Worm (Caenorhabditis elegans) whole organism, midembryonic: Measurements from ENCODE around the gene frpr-7.

Experiments used
- T22C8.4 ChIP-seq: fragments of 200-800 bp; sonication (Bioruptor generic); IDR thresholded peaks from 2 replicates; pipeline ENCODE4 v1.3.6; 2022; ENCODE audit warnings: missing genetic modification characterization, missing compliant biosample characterization
- cog-1 ChIP-seq: sonication (generic microtip); optimal IDR thresholded peaks from 2 replicates; lab custom pipeline; 2016; ENCODE audit warnings: missing genetic modification characterization, missing compliant biosample characterization
- flt-1 ChIP-seq: fragments of 200-800 bp; sonication (Bioruptor generic); IDR thresholded peaks from 2 replicates; pipeline ENCODE4 v1.3.6; 2022; ENCODE audit warnings: missing genetic modification characterization, missing compliant biosample characterization
- klf-2 ChIP-seq: fragments of 200-800 bp; sonication (Bioruptor generic); conservative IDR thresholded peaks from 2 replicates; pipeline ENCODE4 v1.3.6; 2022; ENCODE audit warnings: missing genetic modification reagents, missing genetic modification characterization, missing compliant biosample characterization
- med-1 ChIP-seq: sonication (generic microtip); optimal IDR thresholded peaks from 2 replicates; lab custom pipeline; 2017; ENCODE audit warnings: missing genetic modification characterization, mild to moderate bottlenecking, missing compliant biosample characterization, antibody characterized with exemption, missing genetic modification reagents; ENCODE audit not compliant: insufficient read depth
- ref-1 ChIP-seq: fragments of 200-800 bp; sonication (Bioruptor generic); conservative IDR thresholded peaks from 2 replicates; pipeline ENCODE4 v1.3.6; 2022; ENCODE audit warnings: missing genetic modification reagents, missing genetic modification characterization, missing compliant biosample characterization
- tab-1 ChIP-seq: fragments of 200-800 bp; sonication (Bioruptor generic); IDR thresholded peaks from 2 replicates; pipeline ENCODE4 v1.3.6; 2022; ENCODE audit warnings: missing genetic modification characterization, missing compliant biosample characterization
- ztf-23 ChIP-seq: fragments of 200-800 bp; sonication (Bioruptor generic); IDR thresholded peaks from 2 replicates; pipeline ENCODE4 v1.3.6; 2022; ENCODE audit warnings: missing genetic modification reagents, missing genetic modification characterization, missing compliant biosample characterization
- ztf-29 ChIP-seq: fragments of 200-800 bp; sonication (Bioruptor generic); IDR thresholded peaks from 2 replicates; pipeline ENCODE4 v1.3.6; 2022; ENCODE audit warnings: missing genetic modification reagents, missing genetic modification characterization, missing compliant biosample characterization

The frpr-7 gene

DNA sequence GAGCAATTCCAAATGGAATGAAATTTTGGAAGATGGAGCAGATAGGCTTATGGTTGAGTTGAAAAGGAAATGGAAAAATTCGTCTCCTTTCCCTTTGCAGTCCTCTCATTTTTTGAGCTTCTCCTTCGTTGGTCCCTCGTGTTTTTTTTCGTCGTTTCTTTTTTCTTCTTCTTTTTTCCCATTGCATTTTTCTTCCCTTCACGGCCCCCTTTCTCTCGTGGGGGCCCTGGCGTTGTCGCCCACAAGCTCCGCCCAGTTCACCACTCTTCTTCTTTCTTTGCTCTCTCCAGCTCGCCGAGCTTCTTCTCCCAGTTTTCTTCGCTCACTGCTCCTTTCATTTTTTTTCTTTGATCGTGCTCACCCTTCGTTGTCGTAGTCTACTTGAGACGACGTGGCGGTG lies 60.2 kb downstream of the frpr-7 start:
- TF ChIP-seq klf-2 (no peak), cog-1 (tag; lab: Kevin White, UChicago) (no peak), med-1 (GFP tag; lab: Kevin White, UChicago) (no peak), tab-1 (GFP tag; lab: Robert Waterston, UW) (no peak), T22C8.4 (GFP tag; lab: Robert Waterston, UW) (no peak), ref-1 (no peak), ztf-29 (GFP tag; lab: Robert Waterston, UW) (no peak), ztf-23 (GFP tag; lab: Robert Waterston, UW) (no peak), flt-1 (no peak)

DNA sequence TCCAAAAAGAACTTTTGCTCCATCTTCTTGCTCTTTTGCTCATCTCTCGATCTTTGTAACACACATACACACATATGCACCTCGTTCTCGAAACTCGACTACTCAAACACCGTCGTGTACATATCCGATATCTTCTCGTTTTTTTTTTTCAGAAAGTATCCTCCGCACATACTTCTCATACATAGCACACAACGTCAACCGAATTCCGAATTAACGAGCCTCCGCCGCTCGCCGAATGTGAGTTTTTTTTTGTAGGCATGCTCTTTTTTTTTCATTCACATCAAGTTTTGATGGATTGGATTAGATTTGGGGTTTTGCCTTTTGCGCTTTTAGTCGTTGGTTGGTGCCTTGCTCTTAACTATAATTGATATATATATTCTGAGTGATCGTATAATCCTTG lies 61.4 kb downstream of the frpr-7 start:
- no peak for TF ChIP-seq med-1 (GFP tag; lab: Kevin White, UChicago)
- no peak for TF ChIP-seq flt-1
- TF ChIP-seq tab-1 (GFP tag; lab: Robert Waterston, UW), result no peak
- no peak for TF ChIP-seq ztf-23 (GFP tag; lab: Robert Waterston, UW)
- TF ChIP-seq ref-1, result no peak
- TF ChIP-seq cog-1 (tag; lab: Kevin White, UChicago), result no peak
- no peak for TF ChIP-seq ztf-29 (GFP tag; lab: Robert Waterston, UW)
- no peak for TF ChIP-seq klf-2
- TF ChIP-seq T22C8.4 (GFP tag; lab: Robert Waterston, UW), result no peak

DNA sequence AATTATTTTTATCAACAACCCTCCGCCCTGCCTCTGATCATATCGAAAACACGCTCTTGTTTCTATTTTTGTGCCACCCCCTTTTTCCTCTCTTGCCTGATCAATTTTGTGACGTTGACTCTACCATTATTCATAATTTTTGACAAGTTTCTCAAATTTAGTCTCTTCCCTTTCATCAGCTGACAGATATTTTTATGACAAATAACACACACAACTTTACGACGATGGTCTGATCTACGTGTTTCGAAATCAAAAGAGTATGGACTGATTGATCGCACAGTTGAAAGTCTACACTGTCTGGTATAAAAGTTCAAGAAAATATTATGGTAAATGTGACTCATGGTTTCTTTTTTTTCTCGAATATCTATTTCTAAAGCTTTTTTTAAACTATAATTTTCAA lies 61.8 kb downstream of the frpr-7 start:
- TF ChIP-seq cog-1 (tag; lab: Kevin White, UChicago), result no peak
- no peak for TF ChIP-seq klf-2
- no peak for TF ChIP-seq ztf-23 (GFP tag; lab: Robert Waterston, UW)
- no peak for TF ChIP-seq ztf-29 (GFP tag; lab: Robert Waterston, UW)
- no peak for TF ChIP-seq med-1 (GFP tag; lab: Kevin White, UChicago)
- TF ChIP-seq T22C8.4 (GFP tag; lab: Robert Waterston, UW), result no peak
- no peak for TF ChIP-seq ref-1
- no peak for TF ChIP-seq flt-1
- no peak for TF ChIP-seq tab-1 (GFP tag; lab: Robert Waterston, UW)
